Worm (Caenorhabditis elegans): ENCODE results near the gene F15H10.10.

F15H10.10 gene

ce11 chrV:10371951-10372350 is 44.9 kb downstream of the F15H10.10 start, which contains the start of gene ugt-49:
TSS of gene ugt-49 (plus strand) at chrV:10372321.
- TF ChIP-seq ZK546.5 (tag; optimal IDR thresholded peaks at IDR 0.05) (no peak), fos-1 (tag; optimal IDR thresholded peaks at IDR 0.05) (peak; percentile 60)

ce11 chrV:10371177-10371576 is 45.6 kb downstream of the F15H10.10 start:
- TF ChIP-seq nhr-25 (tag; optimal IDR thresholded peaks at IDR 0.05), result peak; percentile 22
- TF ChIP-seq nhr-23 (tag; optimal IDR thresholded peaks at IDR 0.05), result no peak
- no peak for TF ChIP-seq lin-13 (GFP tag; optimal IDR thresholded peaks at IDR 0.05)
- TF ChIP-seq F13H6.1 (tag; optimal IDR thresholded peaks at IDR 0.05), result no peak
- TF ChIP-seq ztf-4 (tag; optimal IDR thresholded peaks at IDR 0.05), result no peak
- peak; percentile 76 for TF ChIP-seq fos-1 (tag; optimal IDR thresholded peaks at IDR 0.05)
- peak; percentile 45 for TF ChIP-seq crh-2 (tag; optimal IDR thresholded peaks at IDR 0.05)
- peak; percentile 61 for TF ChIP-seq sma-3 (GFP tag; optimal IDR thresholded peaks at IDR 0.05)
- TF ChIP-seq egl-27 (tag; optimal IDR thresholded peaks at IDR 0.05), result no peak
- no peak for TF ChIP-seq snpc-4 (tag; optimal IDR thresholded peaks at IDR 0.05)
- no peak for TF ChIP-seq ZK546.5 (tag; optimal IDR thresholded peaks at IDR 0.05)
- TF ChIP-seq dmd-4 (tag; optimal IDR thresholded peaks at IDR 0.05), result no peak
- no peak for TF ChIP-seq nhr-12 (tag; optimal IDR thresholded peaks at IDR 0.05)
- peak; percentile 11 for TF ChIP-seq nhr-129 (tag; optimal IDR thresholded peaks at IDR 0.05)
- peak; percentile 68 for TF ChIP-seq sma-9 (GFP tag; optimal IDR thresholded peaks at IDR 0.05)
- TF ChIP-seq sma-9 (tag; optimal IDR thresholded peaks at IDR 0.05), result no peak
- TF ChIP-seq gmeb-1 (tag; optimal IDR thresholded peaks at IDR 0.05), result peak; percentile 64
- TF ChIP-seq mbf-1 (tag; optimal IDR thresholded peaks at IDR 0.05), result no peak

ce11 chrV:10368256-10368655 is 48.6 kb downstream of the F15H10.10 start, which contains the start of gene sri-20:
TSS of gene sri-20 (plus strand) at chrV:10368556.
- TF ChIP-seq ztf-4 (tag; optimal IDR thresholded peaks at IDR 0.05), result no peak
- TF ChIP-seq lin-11 (tag; optimal IDR thresholded peaks at IDR 0.05), result no peak
- no peak for TF ChIP-seq peb-1 (tag; optimal IDR thresholded peaks at IDR 0.05)
- no peak for TF ChIP-seq mdl-1 (tag; optimal IDR thresholded peaks at IDR 0.05)
- TF ChIP-seq mbf-1 (tag; optimal IDR thresholded peaks at IDR 0.05), result no peak
- TF ChIP-seq ceh-16 (tag; optimal IDR thresholded peaks at IDR 0.05), result no peak
- TF ChIP-seq elt-3 (tag; optimal IDR thresholded peaks at IDR 0.05), result no peak
- no peak for TF ChIP-seq Y55F3AM.14 (GFP tag; optimal IDR thresholded peaks at IDR 0.05)
- no peak for TF ChIP-seq nhr-21 (tag; optimal IDR thresholded peaks at IDR 0.05)
- TF ChIP-seq ama-1 (optimal IDR thresholded peaks at IDR 0.05), result no peak
- no peak for TF ChIP-seq egl-27 (tag; optimal IDR thresholded peaks at IDR 0.05)
- TF ChIP-seq mab-5 (tag; optimal IDR thresholded peaks at IDR 0.05), result no peak
- TF ChIP-seq skn-1 (tag; optimal IDR thresholded peaks at IDR 0.05), result no peak
- TF ChIP-seq ZK546.5 (tag; optimal IDR thresholded peaks at IDR 0.05), result no peak
- TF ChIP-seq unc-39 (tag; optimal IDR thresholded peaks at IDR 0.05), result no peak
- no peak for TF ChIP-seq gmeb-1 (tag; optimal IDR thresholded peaks at IDR 0.05)
- TF ChIP-seq ztf-11 (tag; optimal IDR thresholded peaks at IDR 0.05), result no peak
- TF ChIP-seq R02D3.7 (tag; optimal IDR thresholded peaks at IDR 0.05), result no peak
- no peak for TF ChIP-seq nhr-10 (tag; optimal IDR thresholded peaks at IDR 0.05)
- TF ChIP-seq nhr-25 (tag; optimal IDR thresholded peaks at IDR 0.05), result no peak
